Fruit fly (Drosophila melanogaster): ENCODE results near the gene Ddr.

The Ddr gene

dm6 chr2L:6343084-6343873, 90.4 kb downstream of the Ddr start (continued):
- TF ChIP-seq CG6254 (GFP tag; optimal IDR thresholded peaks at IDR 0.05) (no peak), ranshi (GFP tag; IDR thresholded peaks at IDR 0.05) (peak; percentile 47; the same call in 1 of the 2 replicates), CG4404 (GFP tag; IDR thresholded peaks at IDR 0.05) (no peak), CG2120 (GFP tag; optimal IDR thresholded peaks at IDR 0.05) (no peak), CG1792 (GFP tag; optimal IDR thresholded peaks at IDR 0.05) (peak; percentile 7), hkb (optimal IDR thresholded peaks at IDR 0.05) (no peak), hkb (GFP tag; IDR thresholded peaks at IDR 0.05) (no peak), NC2β (GFP tag; optimal IDR thresholded peaks at IDR 0.05) (no peak), Hmr (GFP tag; optimal IDR thresholded peaks at IDR 0.05) (peak; percentile 2), CG8359 (GFP tag; optimal IDR thresholded peaks at IDR 0.05; ENCODE audit: borderline replicate concordance) (no peak), Tbp (GFP tag; optimal IDR thresholded peaks at IDR 0.05) (no peak), CG9876 (GFP tag; optimal IDR thresholded peaks at IDR 0.05) (no peak), C15 (GFP tag; IDR thresholded peaks at IDR 0.05) (no peak), HLHmδ (GFP tag; optimal IDR thresholded peaks at IDR 0.05) (no peak), HLH4C (GFP tag; IDR thresholded peaks at IDR 0.05; ENCODE audit: partially characterized antibody) (no peak), CG16815 (GFP tag; optimal IDR thresholded peaks at IDR 0.05) (no peak), Bdp1 (GFP tag; optimal IDR thresholded peaks at IDR 0.05) (no peak), CG8478 (optimal IDR thresholded peaks at IDR 0.05) (no peak), tgo (GFP tag; IDR thresholded peaks at IDR 0.05) (no peak), trem (tag; optimal IDR thresholded peaks at IDR 0.05) (peak; percentile 16), CG18764 (GFP tag; optimal IDR thresholded peaks at IDR 0.05) (no peak), CG12769 (tag; optimal IDR thresholded peaks at IDR 0.05) (peak; percentile 21), CG4617 (GFP tag; optimal IDR thresholded peaks at IDR 0.05; ENCODE audit: borderline replicate concordance) (no peak), sim (GFP tag; IDR thresholded peaks at IDR 0.05) (no peak), CG32772 (GFP tag; IDR thresholded peaks at IDR 0.05) (no peak), fd64A (GFP tag; optimal IDR thresholded peaks at IDR 0.05) (no peak), jigr1 (GFP tag; IDR thresholded peaks at IDR 0.05) (no peak), chinmo (GFP tag; IDR thresholded peaks at IDR 0.05; ENCODE audit: partially characterized antibody) (0 out of 4 replicates have a peak, but pooled peaks have one; percentile 19), Sin3A (optimal IDR thresholded peaks at IDR 0.05) (peak; percentile 54), sr (GFP tag; IDR thresholded peaks at IDR 0.05) (no peak), Drgx (GFP tag; IDR thresholded peaks at IDR 0.05) (no peak), CG17829 (tag; optimal IDR thresholded peaks at IDR 0.05) (peak; percentile 31), Dad (GFP tag; optimal IDR thresholded peaks at IDR 0.05) (no peak), CG7839 (tag; optimal IDR thresholded peaks at IDR 0.05) (peak; percentile 13), pb (GFP tag; optimal IDR thresholded peaks at IDR 0.05) (no peak), CG33557 (GFP tag; optimal IDR thresholded peaks at IDR 0.05) (no peak), grau (tag; optimal IDR thresholded peaks at IDR 0.05) (peak; percentile 1), luna (GFP tag; optimal IDR thresholded peaks at IDR 0.05) (no peak), chm (GFP tag; IDR thresholded peaks at IDR 0.05) (no peak), Bgb (GFP tag; IDR thresholded peaks at IDR 0.05; ENCODE audit: partially characterized antibody) (peak; percentile 46), bsh (GFP tag; optimal IDR thresholded peaks at IDR 0.05) (no peak), bab2 (GFP tag; optimal IDR thresholded peaks at IDR 0.05) (no peak), CG18011 (GFP tag; optimal IDR thresholded peaks at IDR 0.05) (peak; percentile 98), sug (tag; optimal IDR thresholded peaks at IDR 0.05) (peak; percentile 92), pita (GFP tag; optimal IDR thresholded peaks at IDR 0.05) (no peak), prd (optimal IDR thresholded peaks at IDR 0.05) (no peak), prd (GFP tag; IDR thresholded peaks at IDR 0.05) (no peak), CG34376 (GFP tag; optimal IDR thresholded peaks at IDR 0.05) (peak; percentile 98), Eip74EF (GFP tag; optimal IDR thresholded peaks at IDR 0.05) (no peak), Fer2 (tag; optimal IDR thresholded peaks at IDR 0.05) (no peak), CG12071 (GFP tag; optimal IDR thresholded peaks at IDR 0.05) (no peak)

Measured in whole organism, embryonic.